Fruit fly (Drosophila melanogaster): ENCODE results near the gene IPIP.

dm6 chr2L:6082157-6082645 is 34.4 kb downstream of the IPIP start, which contains the start of gene Kr-h1:
- TF ChIP-seq psq (optimal IDR thresholded peaks at IDR 0.05): no peak
- TF ChIP-seq Sin3A (optimal IDR thresholded peaks at IDR 0.05): no peak
- no peak for TF ChIP-seq insv (optimal IDR thresholded peaks at IDR 0.05)
